Worm (Caenorhabditis elegans): ENCODE data around the gene pmp-1.
A peak's percentile ranks its signal among the peaks of the same experiment; 100 is the strongest.

The pmp-1 gene

DNA sequence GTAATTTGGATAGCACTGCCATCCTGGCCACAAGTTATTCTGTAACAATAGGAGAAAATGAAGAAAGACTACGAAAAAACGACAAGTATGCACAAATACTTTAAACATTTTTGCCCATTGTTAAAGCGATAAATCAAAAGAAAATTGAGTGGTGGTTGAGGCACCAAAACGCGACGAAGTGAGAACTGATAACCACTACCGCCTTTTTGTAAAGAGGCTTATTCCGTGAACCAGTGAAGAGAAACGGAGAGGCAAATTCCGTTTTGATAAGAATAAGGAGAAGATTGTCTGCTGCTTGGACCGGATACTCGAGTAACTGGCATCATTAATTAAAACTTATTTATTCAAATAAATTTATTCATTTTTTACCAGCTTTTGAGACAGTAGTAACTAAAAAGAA is at the start of gene pmp-1:
Gene pmp-1 (minus strand): TSS at position 39 of the 400 bp plus-strand sequence.
- TF ChIP-seq nhr-28 (tag; optimal IDR thresholded peaks at IDR 0.05): peak; percentile 62
- no peak for TF ChIP-seq hif-1 (tag; optimal IDR thresholded peaks at IDR 0.05)
- no peak for TF ChIP-seq arid-1 (GFP tag; conservative IDR thresholded peaks at IDR 0.05)
- peak; percentile 9 for TF ChIP-seq nhr-77 (tag; optimal IDR thresholded peaks at IDR 0.05)
- no peak for TF ChIP-seq daf-16 (GFP tag; optimal IDR thresholded peaks at IDR 0.05)
- TF ChIP-seq daf-16 (tag; optimal IDR thresholded peaks at IDR 0.05): peak; percentile 43
- TF ChIP-seq madf-5 (GFP tag; IDR thresholded peaks at IDR 0.05): no peak
- TF ChIP-seq dmd-6 (GFP tag; IDR thresholded peaks at IDR 0.05): peak; percentile 54
- TF ChIP-seq F37D6.2 (tag; optimal IDR thresholded peaks at IDR 0.05): no peak
- TF ChIP-seq hlh-11 (tag; optimal IDR thresholded peaks at IDR 0.05): peak; percentile 39
- TF ChIP-seq pqm-1 (tag; optimal IDR thresholded peaks at IDR 0.05): peak; percentile 93
- peak; percentile 44; the same call in 1 of the 2 replicates for TF ChIP-seq ceh-20 (GFP tag; IDR thresholded peaks at IDR 0.05)
- TF ChIP-seq T20F7.1 (GFP tag; optimal IDR thresholded peaks at IDR 0.05): no peak
- no peak for TF ChIP-seq unc-62 (GFP tag; optimal IDR thresholded peaks at IDR 0.05 in 1 of 2)
- no peak for TF ChIP-seq unc-62 (tag; optimal IDR thresholded peaks at IDR 0.05)
- peak; percentile 61; the same call in 1 of the 2 replicates for TF ChIP-seq lin-1 (GFP tag; IDR thresholded peaks at IDR 0.05)
- peak; percentile 48 for TF ChIP-seq dve-1 (tag; optimal IDR thresholded peaks at IDR 0.05; ENCODE audit: insufficient read depth)

DNA sequence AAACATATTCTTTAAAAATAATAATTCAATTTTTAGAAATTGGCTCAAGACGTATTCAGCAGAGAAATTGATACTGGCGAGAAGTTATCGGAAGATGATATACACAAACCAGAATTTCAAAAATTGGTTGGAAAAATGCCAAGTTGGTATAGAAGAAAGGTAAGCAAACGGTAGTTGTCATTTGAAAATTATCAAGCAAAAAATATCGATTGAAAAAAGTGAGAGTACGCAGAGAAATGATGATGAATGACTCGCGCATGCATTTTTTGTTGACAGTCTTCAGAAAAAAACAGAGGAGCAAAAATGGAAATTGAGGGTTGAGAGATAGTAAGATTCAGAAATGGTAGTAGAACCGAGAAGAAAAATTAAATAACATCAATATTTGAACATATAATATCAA is 49.4 kb upstream of the pmp-1 start:
- TF ChIP-seq unc-62 (GFP tag; optimal IDR thresholded peaks at IDR 0.05 in 1 of 2): peak in 1 of 2 experiments; percentile 37
- no peak for TF ChIP-seq unc-62 (tag; optimal IDR thresholded peaks at IDR 0.05)
- TF ChIP-seq nhr-41 (GFP tag; IDR thresholded peaks at IDR 0.05): no peak
- TF ChIP-seq ceh-28 (tag; optimal IDR thresholded peaks at IDR 0.05): peak; percentile 64
- no peak for TF ChIP-seq daf-16 (GFP tag; optimal IDR thresholded peaks at IDR 0.05)
- TF ChIP-seq daf-16 (tag; optimal IDR thresholded peaks at IDR 0.05): peak; percentile 40

DNA sequence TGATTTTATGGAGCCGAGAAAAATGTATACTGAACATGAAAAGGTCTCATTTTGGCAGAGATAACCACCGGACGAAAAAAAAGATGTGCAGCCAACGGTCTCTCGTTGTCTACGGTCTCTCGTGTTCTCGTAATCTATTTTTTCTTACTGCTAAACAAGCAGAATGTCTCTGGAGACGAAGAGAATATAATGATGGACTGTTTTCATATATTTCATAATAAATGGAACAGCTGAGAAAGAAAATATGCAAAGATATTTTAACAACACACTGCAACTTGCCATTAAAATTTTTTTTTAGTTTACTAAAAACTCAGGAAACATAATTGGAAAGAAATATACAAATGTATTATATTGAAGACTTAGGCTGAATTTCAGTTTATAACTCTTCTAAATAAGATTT is 46.5 kb upstream of the pmp-1 start:
- TF ChIP-seq hlh-11 (tag; optimal IDR thresholded peaks at IDR 0.05) (peak; percentile 19), dve-1 (tag; optimal IDR thresholded peaks at IDR 0.05; ENCODE audit: insufficient read depth) (no peak), daf-8 (GFP tag; IDR thresholded peaks at IDR 0.05) (no peak), dmd-9 (GFP tag; IDR thresholded peaks at IDR 0.05) (no peak), Y48G9A.11 (GFP tag; IDR thresholded peaks at IDR 0.05) (no peak), hif-1 (tag; optimal IDR thresholded peaks at IDR 0.05) (no peak), lsy-2 (tag; optimal IDR thresholded peaks at IDR 0.05) (peak in 1 of 2 experiments; percentile 20), rbr-2 (tag; optimal IDR thresholded peaks at IDR 0.05) (no peak)

DNA sequence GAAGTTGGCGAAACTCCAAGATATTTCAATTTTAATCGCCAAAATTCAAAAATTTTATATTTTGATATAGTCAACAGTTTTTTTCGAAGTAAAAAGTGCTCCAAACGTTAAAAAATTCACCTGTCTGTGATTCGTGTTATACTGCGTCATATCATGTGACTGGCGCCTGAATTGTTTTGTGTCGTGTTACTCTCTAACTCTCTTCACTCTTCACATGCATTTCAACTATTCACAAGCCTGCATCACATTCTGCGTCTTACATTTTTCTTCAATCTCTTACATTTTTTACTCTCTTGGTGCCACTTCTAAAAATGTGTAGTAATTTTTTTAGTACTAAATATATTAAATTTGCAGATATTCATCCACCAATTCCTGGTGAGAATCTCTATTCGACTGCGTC is 44.9 kb upstream of the pmp-1 start, which contains the start of gene flcn-1:
Gene flcn-1 (plus strand): TSS at position 348 of the 400 bp plus-strand sequence.
- TF ChIP-seq lin-15B (tag; optimal IDR thresholded peaks at IDR 0.05): no peak
- no peak for TF ChIP-seq pha-4 (GFP tag; IDR thresholded peaks at IDR 0.05)
- TF ChIP-seq pha-4 (tag; optimal IDR thresholded peaks at IDR 0.05): peak; percentile 38
- no peak for TF ChIP-seq zfp-3 (GFP tag; conservative IDR thresholded peaks at IDR 0.05)
- no peak for TF ChIP-seq fos-1 (tag; optimal IDR thresholded peaks at IDR 0.05)
- TF ChIP-seq lsy-2 (tag; optimal IDR thresholded peaks at IDR 0.05): peak in 1 of 2 experiments; percentile 70
- TF ChIP-seq ztf-7 (tag; optimal IDR thresholded peaks at IDR 0.05): peak; percentile 51
- TF ChIP-seq daf-16 (GFP tag; optimal IDR thresholded peaks at IDR 0.05): no peak
- peak; percentile 41 for TF ChIP-seq daf-16 (tag; optimal IDR thresholded peaks at IDR 0.05)
- TF ChIP-seq rbr-2 (tag; optimal IDR thresholded peaks at IDR 0.05): peak; percentile 16
- peak; percentile 44 for TF ChIP-seq mes-2 (tag; optimal IDR thresholded peaks at IDR 0.05; ENCODE audit: poor library complexity, severe bottlenecking)
- peak in 1 of 2 experiments; percentile 50 for TF ChIP-seq unc-62 (GFP tag; optimal IDR thresholded peaks at IDR 0.05 in 1 of 2)
- TF ChIP-seq unc-62 (tag; optimal IDR thresholded peaks at IDR 0.05): no peak
- TF ChIP-seq skn-1 (tag; optimal IDR thresholded peaks at IDR 0.05): no peak
- 0 out of 2 replicates have a peak, but pooled peaks have one; percentile 28 for TF ChIP-seq dmd-6 (GFP tag; IDR thresholded peaks at IDR 0.05)
- no peak for TF ChIP-seq ceh-20 (GFP tag; IDR thresholded peaks at IDR 0.05)
- TF ChIP-seq mdl-1 (tag; optimal IDR thresholded peaks at IDR 0.05): peak in 1 of 2 experiments; percentile 34
- TF ChIP-seq hlh-11 (tag; optimal IDR thresholded peaks at IDR 0.05): peak; percentile 61
- peak; percentile 96 for TF ChIP-seq hlh-30 (tag; optimal IDR thresholded peaks at IDR 0.05; ENCODE audit: insufficient read depth)
- no peak for TF ChIP-seq jun-1 (tag; optimal IDR thresholded peaks at IDR 0.05)
- TF ChIP-seq nhr-28 (tag; optimal IDR thresholded peaks at IDR 0.05): peak; percentile 33
- peak; percentile 56 for TF ChIP-seq dve-1 (tag; optimal IDR thresholded peaks at IDR 0.05; ENCODE audit: insufficient read depth)
- no peak for TF ChIP-seq lin-13 (GFP tag; optimal IDR thresholded peaks at IDR 0.05)
- TF ChIP-seq R02D3.7 (tag; optimal IDR thresholded peaks at IDR 0.05): no peak
- peak; percentile 57 for TF ChIP-seq mep-1 (tag; optimal IDR thresholded peaks at IDR 0.05)
- 0 out of 2 replicates have a peak, but pooled peaks have one; percentile 13 for TF ChIP-seq lin-1 (GFP tag; IDR thresholded peaks at IDR 0.05)
- no peak for TF ChIP-seq ces-1 (GFP tag; optimal IDR thresholded peaks at IDR 0.05)
- TF ChIP-seq ztf-11 (tag; optimal IDR thresholded peaks at IDR 0.05): no peak
- TF ChIP-seq zfp-2 (tag; optimal IDR thresholded peaks at IDR 0.05): no peak

Data from whole organism, L4 larva.